Fruit fly (Drosophila melanogaster): ENCODE results near the gene CG9806.
"Not testable (repeated sequence)": the region's sequence is repeated elsewhere in the genome, so short reads cannot be mapped to it uniquely, and the experiment has no call there.

CG9806 gene

DNA sequence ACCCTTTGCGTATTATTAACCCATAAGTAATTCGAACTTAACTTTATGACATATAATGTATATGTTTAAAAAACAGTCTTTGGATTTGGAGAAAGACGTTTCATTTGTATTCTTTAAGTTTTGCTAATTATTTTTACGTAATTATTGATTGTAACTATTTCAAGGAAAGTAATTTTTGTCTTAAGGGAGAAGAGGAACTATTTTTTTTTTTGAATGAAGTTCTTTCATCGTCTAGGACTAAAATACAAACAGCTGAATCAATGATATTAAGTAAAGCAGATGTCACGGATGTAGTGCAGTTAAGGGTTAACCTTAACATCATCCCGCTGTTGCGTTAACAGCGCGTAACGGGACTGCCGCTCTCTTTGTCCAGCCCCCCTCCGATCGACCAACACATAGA lies 2.0 kb upstream of the CG9806 start (continued):
- TF ChIP-seq dimm (GFP tag; IDR thresholded peaks at IDR 0.05) (no peak), toy (GFP tag; IDR thresholded peaks at IDR 0.05) (no peak), exex (tag; optimal IDR thresholded peaks at IDR 0.05) (no peak), insv (GFP tag; optimal IDR thresholded peaks at IDR 0.05) (no peak), CG2678 (tag; optimal IDR thresholded peaks at IDR 0.05) (peak; percentile 80), gt (GFP tag; IDR thresholded peaks at IDR 0.05) (no peak), sna (GFP tag; IDR thresholded peaks at IDR 0.05; ENCODE audit: partially characterized antibody) (no peak), lab (GFP tag; optimal IDR thresholded peaks at IDR 0.05) (peak; percentile 75), kni (GFP tag; optimal IDR thresholded peaks at IDR 0.05) (no peak), Atf6 (GFP tag; IDR thresholded peaks at IDR 0.05) (0 out of 2 replicates have a peak, but pooled peaks have one; percentile 13), CG31224 (GFP tag; IDR thresholded peaks at IDR 0.05) (0 out of 2 replicates have a peak, but pooled peaks have one; percentile 10), fru (optimal IDR thresholded peaks at IDR 0.05) (no peak), sc (optimal IDR thresholded peaks at IDR 0.05) (no peak), sc (GFP tag; optimal IDR thresholded peaks at IDR 0.05) (no peak), grau (tag; optimal IDR thresholded peaks at IDR 0.05) (peak; percentile 59), CG17829 (tag; optimal IDR thresholded peaks at IDR 0.05) (peak; percentile 4), oc (tag; optimal IDR thresholded peaks at IDR 0.05) (no peak), sens (GFP tag) (peak; percentile 89), gsb-n (tag; optimal IDR thresholded peaks at IDR 0.05) (peak; percentile 34), cato (GFP tag; optimal IDR thresholded peaks at IDR 0.05; ENCODE audit: borderline replicate concordance) (no peak), CG1603 (tag; optimal IDR thresholded peaks at IDR 0.05) (no peak), bowl (GFP tag; IDR thresholded peaks at IDR 0.05) (no peak), jigr1 (GFP tag; IDR thresholded peaks at IDR 0.05) (no peak), nerfin-1 (tag; optimal IDR thresholded peaks at IDR 0.05) (no peak), nerfin-2 (GFP tag; IDR thresholded peaks at IDR 0.05; ENCODE audit: partially characterized antibody) (no peak), ewg (GFP tag; optimal IDR thresholded peaks at IDR 0.05) (no peak), BEAF-32 (GFP tag; optimal IDR thresholded peaks at IDR 0.05) (no peak), CG16863 (GFP tag; optimal IDR thresholded peaks at IDR 0.05) (no peak), mld (GFP tag; IDR thresholded peaks at IDR 0.05; ENCODE audit: partially characterized antibody) (no peak), emc (GFP tag; optimal IDR thresholded peaks at IDR 0.05) (no peak), CG2889 (GFP tag; IDR thresholded peaks at IDR 0.05) (no peak), CHES-1-like (GFP tag; optimal IDR thresholded peaks at IDR 0.05) (no peak), CG9817 (tag; optimal IDR thresholded peaks at IDR 0.05) (peak; percentile 11), seq (GFP tag; IDR thresholded peaks at IDR 0.05) (0 out of 2 replicates have a peak, but pooled peaks have one; percentile 19), slou (GFP tag; optimal IDR thresholded peaks at IDR 0.05) (no peak)

DNA sequence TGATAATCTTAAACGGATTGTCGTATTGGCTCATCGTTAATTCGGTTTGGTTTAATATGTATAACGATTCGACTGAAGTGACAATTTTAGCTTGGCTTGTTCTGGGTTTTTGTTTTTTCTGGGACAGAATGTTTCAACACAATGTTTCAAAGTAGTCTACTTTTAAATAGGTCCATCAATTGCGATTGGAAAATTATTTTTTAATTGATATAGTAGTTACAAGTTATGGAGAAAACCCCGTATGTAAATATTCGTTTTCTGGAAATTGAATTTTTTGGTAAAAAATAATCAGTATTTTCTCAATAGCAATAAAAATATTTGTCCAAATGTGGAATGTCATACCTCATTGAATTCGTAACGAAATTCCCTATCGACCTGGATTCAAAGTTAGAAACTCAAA lies 3.8 kb downstream of the CG9806 start, which contains the start of gene Rab9Db:
Rab9Db (minus strand) TSS at position 101 of the 400 bp plus-strand sequence.
- TF ChIP-seq CG33213 (GFP tag; optimal IDR thresholded peaks at IDR 0.05); CG6791 (GFP tag; IDR thresholded peaks at IDR 0.05; ENCODE audit: partially characterized antibody); CG7987 (GFP tag; optimal IDR thresholded peaks at IDR 0.05): not testable (repeated sequence)
